Worm (Caenorhabditis elegans) whole organism, young adult: Measurements from ENCODE around the gene F19G12.11.

Source experiments
- B0035.1 ChIP-seq: sonication (generic microtip); optimal IDR thresholded peaks from 2 replicates; lab custom pipeline; 2016; ENCODE audit warnings: missing genetic modification characterization, mild to moderate bottlenecking, missing compliant biosample characterization, missing genotype, missing genetic modification reagents
- F49E8.2 ChIP-seq: sonication (generic microtip); optimal IDR thresholded peaks from 3 replicates; lab custom pipeline; 2017; ENCODE audit warnings: missing genetic modification characterization, mild to moderate bottlenecking, missing compliant biosample characterization, antibody characterized with exemption, moderate library complexity; ENCODE audit not compliant: insufficient read depth
- F52B5.7 ChIP-seq: sonication (generic microtip); optimal IDR thresholded peaks from 2 replicates; lab custom pipeline; 2016; ENCODE audit warnings: mild to moderate bottlenecking, missing genetic modification characterization, missing compliant biosample characterization
- F57C9.4 ChIP-seq: sonication (generic microtip); optimal IDR thresholded peaks from 2 replicates; lab custom pipeline; 2017; ENCODE audit warnings: mild to moderate bottlenecking, missing genetic modification characterization, missing compliant biosample characterization
- K12H6.12 ChIP-seq: fragments of 200-800 bp; sonication (Bioruptor generic); optimal IDR thresholded peaks from 2 replicates; lab custom pipeline; 2018; ENCODE audit warnings: mild to moderate bottlenecking, missing genetic modification characterization, missing compliant biosample characterization
- T26A5.8 ChIP-seq: sonication (generic microtip); optimal IDR thresholded peaks from 2 replicates; lab custom pipeline; 2016; ENCODE audit warnings: missing genetic modification characterization, missing compliant biosample characterization
- Y56A3A.18 ChIP-seq: fragments of 200-800 bp; sonication (Bioruptor generic); IDR thresholded peaks from 2 replicates; pipeline ENCODE4 v1.3.6; 2022; ENCODE audit warnings: missing genetic modification reagents, missing genetic modification characterization, missing compliant biosample characterization
- Y79H2A.3 ChIP-seq: fragments of 200-800 bp; sonication (Bioruptor generic); conservative IDR thresholded peaks from 2 replicates; pipeline ENCODE4 v1.3.6; 2022; ENCODE audit warnings: missing genetic modification reagents, missing genetic modification characterization, missing compliant biosample characterization
- ZK185.1 ChIP-seq: sonication (generic microtip); optimal IDR thresholded peaks from 2 replicates; lab custom pipeline; 2016; ENCODE audit warnings: mild to moderate bottlenecking, missing genetic modification characterization, missing compliant biosample characterization; ENCODE audit not compliant: poor library complexity, severe bottlenecking
- ama-1 ChIP-seq, 3 experiments: fragments of 150-350 bp in 1 of 3; sonication (generic microtip) in 2 of 3; optimal IDR thresholded peaks; 2 replicates each; lab custom pipeline; 2014 to 2018; ENCODE audit warnings: missing biosample characterization in 2 of 3, missing genetic modification characterization in 2 of 3, missing genetic modification reagents in 2 of 3
- aptf-3 ChIP-seq: fragments of 200-800 bp; sonication (Bioruptor generic); IDR thresholded peaks from 2 replicates; pipeline ENCODE4 v1.3.6; 2022; ENCODE audit warnings: missing genetic modification characterization, missing compliant biosample characterization
- attf-3 ChIP-seq: fragments of 200-800 bp; sonication (Bioruptor generic); conservative IDR thresholded peaks from 2 replicates; pipeline ENCODE4 v1.3.6; 2022; ENCODE audit warnings: missing genetic modification reagents, missing genetic modification characterization, missing compliant biosample characterization
- attf-5 ChIP-seq: fragments of 200-800 bp; sonication (Bioruptor generic); optimal IDR thresholded peaks from 2 replicates; lab custom pipeline; 2018; ENCODE audit warnings: mild to moderate bottlenecking, missing genetic modification characterization, missing compliant biosample characterization
- bed-2 ChIP-seq: fragments of 200-800 bp; sonication (Bioruptor generic); IDR thresholded peaks from 2 replicates; pipeline ENCODE4 v1.3.6; 2022; ENCODE audit warnings: missing genetic modification reagents, missing genetic modification characterization, missing compliant biosample characterization
- cebp-1 ChIP-seq, 2 experiments: fragments of 200-800 bp in 1 of 2; sonication (Bioruptor generic) in 1 of 2; sonication (generic microtip) in 1 of 2; IDR thresholded peaks in 1 of 2; optimal IDR thresholded peaks in 1 of 2; 2 replicates each; pipeline versions ENCODE4 v1.3.6 to Lab custom; 2017 to 2022; ENCODE audit warnings: missing compliant biosample characterization in 2 of 2, missing genetic modification characterization in 2 of 2, mild to moderate bottlenecking in 1 of 2, missing genetic modification reagents in 1 of 2, moderate library complexity in 1 of 2
- ceh-100 ChIP-seq: fragments of 200-800 bp; sonication (Bioruptor generic); IDR thresholded peaks from 2 replicates; pipeline ENCODE4 v1.3.6; 2022; ENCODE audit warnings: missing genetic modification reagents, missing genetic modification characterization, missing compliant biosample characterization
- ceh-27 ChIP-seq: fragments of 200-800 bp; sonication (Bioruptor generic); optimal IDR thresholded peaks from 2 replicates; lab custom pipeline; 2018; ENCODE audit warnings: mild to moderate bottlenecking, missing genetic modification characterization, moderate library complexity, missing compliant biosample characterization
- ceh-40 ChIP-seq: fragments of 200-800 bp; sonication (Bioruptor generic); IDR thresholded peaks from 2 replicates; pipeline ENCODE4 v1.3.6; 2022; ENCODE audit warnings: missing genetic modification characterization, missing compliant biosample characterization
- ceh-91 ChIP-seq: fragments of 200-800 bp; sonication (Bioruptor generic); IDR thresholded peaks from 2 replicates; pipeline ENCODE4 v1.3.6; 2022; ENCODE audit warnings: missing genetic modification reagents, missing genetic modification characterization, missing compliant biosample characterization
- dox-1 ChIP-seq: fragments of 200-800 bp; sonication (Bioruptor generic); IDR thresholded peaks from 2 replicates; pipeline ENCODE4 v1.3.6; 2022; ENCODE audit warnings: missing genetic modification reagents, missing genetic modification characterization, missing compliant biosample characterization
- dpff-1 ChIP-seq: sonication (generic microtip); optimal IDR thresholded peaks from 2 replicates; lab custom pipeline; 2017; ENCODE audit warnings: mild to moderate bottlenecking, missing genetic modification characterization, missing compliant biosample characterization
- ekl-4 ChIP-seq: fragments of 200-800 bp; sonication (Bioruptor generic); IDR thresholded peaks from 2 replicates; pipeline ENCODE4 v1.3.6; 2022; ENCODE audit warnings: missing genetic modification reagents, missing genetic modification characterization, missing compliant biosample characterization
- gei-17 ChIP-seq: fragments of 200-800 bp; sonication (Bioruptor generic); optimal IDR thresholded peaks from 2 replicates; lab custom pipeline; 2018; ENCODE audit warnings: mild to moderate bottlenecking, missing genetic modification characterization, missing compliant biosample characterization
- hlh-12 ChIP-seq: sonication (generic microtip); optimal IDR thresholded peaks from 2 replicates; lab custom pipeline; 2016; ENCODE audit warnings: missing genetic modification characterization, missing compliant biosample characterization
- hlh-26 ChIP-seq: fragments of 200-800 bp; sonication (Bioruptor generic); conservative IDR thresholded peaks from 2 replicates; pipeline ENCODE4 v1.3.6; 2022; ENCODE audit warnings: missing genetic modification reagents, missing genetic modification characterization, missing compliant biosample characterization
- let-607 ChIP-seq, 2 experiments: fragments of 200-800 bp in 1 of 2; sonication (Bioruptor generic) in 1 of 2; sonication (generic microtip) in 1 of 2; optimal IDR thresholded peaks; 2 replicates each; lab custom pipeline; 2016 to 2018; ENCODE audit warnings: mild to moderate bottlenecking in 2 of 2, missing compliant biosample characterization in 2 of 2, missing genetic modification characterization in 2 of 2, moderate library complexity in 2 of 2, missing genotype in 1 of 2
- lin-35 ChIP-seq, 3 experiments: fragments of 150-350 bp in 2 of 3; sonication (generic microtip) in 1 of 3; optimal IDR thresholded peaks; 2 replicates each; lab custom pipeline; 2014 to 2018; ENCODE audit warnings: missing biosample characterization in 3 of 3, missing genetic modification characterization in 3 of 3, missing genetic modification reagents in 3 of 3
- lin-54 ChIP-seq: fragments of 200-800 bp; sonication (Bioruptor generic); optimal IDR thresholded peaks from 2 replicates; lab custom pipeline; 2018; ENCODE audit warnings: mild to moderate bottlenecking, missing genetic modification characterization, missing compliant biosample characterization
- lir-1 ChIP-seq: fragments of 200-800 bp; sonication (Bioruptor generic); conservative IDR thresholded peaks from 2 replicates; pipeline ENCODE4 v1.3.6; 2022; ENCODE audit warnings: missing genetic modification reagents, missing genetic modification characterization, missing compliant biosample characterization
- lsy-27 ChIP-seq: sonication (generic microtip); optimal IDR thresholded peaks from 2 replicates; lab custom pipeline; 2017; ENCODE audit warnings: missing genetic modification characterization, mild to moderate bottlenecking, missing compliant biosample characterization, antibody characterized with exemption, missing genotype, borderline replicate concordance; ENCODE audit not compliant: insufficient read depth
- madf-6 ChIP-seq: fragments of 200-800 bp; sonication (Bioruptor generic); IDR thresholded peaks from 2 replicates; pipeline ENCODE4 v1.3.6; 2022; ENCODE audit warnings: missing genetic modification reagents, missing genetic modification characterization, missing compliant biosample characterization
- mcd-1 ChIP-seq: fragments of 200-800 bp; sonication (Bioruptor generic); IDR thresholded peaks from 2 replicates; pipeline ENCODE4 v1.3.6; 2022; ENCODE audit warnings: missing genetic modification reagents, missing genetic modification characterization, missing compliant biosample characterization
- mxl-1 ChIP-seq: sonication (generic microtip); optimal IDR thresholded peaks from 2 replicates; lab custom pipeline; 2016; ENCODE audit warnings: missing genetic modification characterization, missing compliant biosample characterization
- nhr-80 ChIP-seq: sonication (generic microtip); optimal IDR thresholded peaks from 2 replicates; lab custom pipeline; 2016; ENCODE audit warnings: missing genetic modification characterization, missing compliant biosample characterization
- pha-4 ChIP-seq: fragments of 150-350 bp; sonication (generic microtip); optimal IDR thresholded peaks from 2 replicates; lab custom pipeline; 2014; ENCODE audit warnings: missing biosample characterization, missing genetic modification reagents, missing genetic modification characterization
- sdz-38 ChIP-seq: sonication (generic microtip); optimal IDR thresholded peaks from 2 replicates; lab custom pipeline; 2016; ENCODE audit warnings: missing genotype, missing genetic modification characterization, missing compliant biosample characterization
- sea-2 ChIP-seq: fragments of 200-800 bp; sonication (Bioruptor generic); IDR thresholded peaks from 2 replicates; pipeline ENCODE4 v1.3.6; 2022; ENCODE audit warnings: missing genetic modification characterization, missing compliant biosample characterization
- snpc-1.3 ChIP-seq: sonication (generic microtip); optimal IDR thresholded peaks from 2 replicates; lab custom pipeline; 2017; ENCODE audit warnings: missing genetic modification characterization, mild to moderate bottlenecking, missing compliant biosample characterization, antibody characterized with exemption, moderate library complexity, missing genotype, missing genetic modification reagents; ENCODE audit not compliant: insufficient read depth
- snpc-3.4 ChIP-seq: sonication (generic microtip); optimal IDR thresholded peaks from 2 replicates; lab custom pipeline; 2017; ENCODE audit warnings: missing genetic modification characterization, mild to moderate bottlenecking, missing compliant biosample characterization, antibody characterized with exemption, moderate library complexity, missing genotype, missing genetic modification reagents
- snpc-4 ChIP-seq, 5 experiments: fragments of 150-350 bp in 1 of 5; sonication (generic microtip) in 4 of 5; optimal IDR thresholded peaks; 2 replicates each; lab custom pipeline; 2014 to 2018; ENCODE audit warnings: missing genetic modification characterization in 5 of 5, missing biosample characterization in 3 of 5, antibody characterized with exemption in 2 of 5, mild to moderate bottlenecking in 2 of 5, missing compliant biosample characterization in 2 of 5, missing genotype in 2 of 5, moderate library complexity in 2 of 5, missing genetic modification reagents in 1 of 5
- somi-1 ChIP-seq: fragments of 200-800 bp; sonication (Bioruptor generic); optimal IDR thresholded peaks from 2 replicates; lab custom pipeline; 2018; ENCODE audit warnings: mild to moderate bottlenecking, missing genetic modification characterization, missing compliant biosample characterization
- tbx-9 ChIP-seq: sonication (generic microtip); optimal IDR thresholded peaks from 2 replicates; lab custom pipeline; 2016; ENCODE audit warnings: borderline replicate concordance, missing genetic modification characterization, inconsistent platforms, missing compliant biosample characterization
- ztf-18 ChIP-seq: sonication (generic microtip); optimal IDR thresholded peaks from 2 replicates; lab custom pipeline; 2016; ENCODE audit warnings: missing genotype, mild to moderate bottlenecking, missing genetic modification characterization, missing compliant biosample characterization
- ztf-3 ChIP-seq: fragments of 200-800 bp; sonication (Bioruptor generic); optimal IDR thresholded peaks from 2 replicates; lab custom pipeline; 2018; ENCODE audit warnings: mild to moderate bottlenecking, missing genetic modification characterization, missing compliant biosample characterization
- ztf-6 ChIP-seq: fragments of 200-800 bp; sonication (Bioruptor generic); IDR thresholded peaks from 2 replicates; pipeline ENCODE4 v1.3.6; 2022; ENCODE audit warnings: missing genetic modification reagents, missing genetic modification characterization, missing compliant biosample characterization

The F19G12.11 gene

DNA sequence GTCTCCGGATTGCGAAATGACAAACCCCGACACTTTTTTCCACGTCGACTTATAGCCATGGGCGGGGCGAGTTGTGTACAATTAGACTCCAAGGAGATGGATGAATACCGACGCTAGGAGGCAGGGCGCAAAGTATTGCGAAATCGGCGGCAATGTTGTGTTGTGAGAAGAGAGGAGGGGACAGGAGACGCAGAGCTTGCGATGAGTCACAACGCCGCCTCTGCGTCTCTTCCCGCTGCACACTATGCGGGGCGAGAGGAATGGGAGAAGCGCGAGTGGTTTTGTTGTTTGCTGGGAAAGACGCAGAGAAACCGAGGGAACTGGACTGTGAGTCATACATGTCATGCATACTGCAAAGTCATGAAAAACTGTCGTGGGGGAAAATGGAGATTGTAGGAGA is 28.1 kb upstream of the F19G12.11 start (continued):
- TF ChIP-seq F52B5.7, result peak; percentile 67
- TF ChIP-seq sea-2 (GFP tag; lab: Robert Waterston, UW), result no peak
- TF ChIP-seq pha-4, result peak; percentile 55
- TF ChIP-seq lin-35 (GFP tag; optimal IDR thresholded peaks at IDR 0.05; lab: Kevin White, UChicago), result peak in 1 of 3 experiments; percentile 69
- peak; percentile 34 for TF ChIP-seq lin-54 (GFP tag; lab: Kevin White, UChicago)
- TF ChIP-seq snpc-4 (GFP tag; optimal IDR thresholded peaks at IDR 0.05; lab: Kevin White, UChicago), result no peak
- peak in 2 of 4 experiments; percentile 52 for TF ChIP-seq snpc-4 (tag; optimal IDR thresholded peaks at IDR 0.05; lab: Kevin White, UChicago)
- TF ChIP-seq ceh-27, result peak; percentile 87
- no peak for TF ChIP-seq ama-1 (optimal IDR thresholded peaks at IDR 0.05; lab: Kevin White, UChicago)
- TF ChIP-seq ama-1 (GFP tag; optimal IDR thresholded peaks at IDR 0.05; lab: Kevin White, UChicago), result no peak
- TF ChIP-seq lir-1 (GFP tag; lab: Robert Waterston, UW), result peak; percentile 50
- TF ChIP-seq aptf-3 (GFP tag; lab: Robert Waterston, UW), result no peak
- TF ChIP-seq mxl-1, result no peak
- TF ChIP-seq nhr-80 (tag; lab: Kevin White, UChicago), result peak; percentile 86
- no peak for TF ChIP-seq lsy-27
- peak; percentile 42 for TF ChIP-seq ztf-18
- TF ChIP-seq somi-1 (GFP tag; lab: Kevin White, UChicago), result peak; percentile 83
- TF ChIP-seq K12H6.12 (tag; lab: Kevin White, UChicago), result peak; percentile 93
- TF ChIP-seq gei-17 (GFP tag; lab: Kevin White, UChicago), result peak; percentile 84
- peak; percentile 77 for TF ChIP-seq mcd-1 (GFP tag; lab: Robert Waterston, UW)
- TF ChIP-seq hlh-12 (tag; lab: Kevin White, UChicago), result no peak
- TF ChIP-seq attf-5, result peak; percentile 93
- TF ChIP-seq ztf-6 (GFP tag; lab: Robert Waterston, UW), result no peak
- no peak for TF ChIP-seq dpff-1 (tag; lab: Kevin White, UChicago)
- TF ChIP-seq madf-6 (GFP tag; lab: Robert Waterston, UW), result 0 out of 2 replicates have a peak, but pooled peaks have one; percentile 28
- no peak for TF ChIP-seq snpc-1.3 (tag; lab: Kevin White, UChicago)
- TF ChIP-seq Y79H2A.3 (GFP tag; lab: Robert Waterston, UW), result no peak
- TF ChIP-seq bed-2 (GFP tag; lab: Robert Waterston, UW), result peak; percentile 65; the same call in 1 of the 2 replicates
- TF ChIP-seq tbx-9 (tag; lab: Kevin White, UChicago), result no peak
- 0 out of 2 replicates have a peak, but pooled peaks have one; percentile 13 for TF ChIP-seq ceh-91 (GFP tag; lab: Robert Waterston, UW)
- TF ChIP-seq ceh-100 (GFP tag; lab: Robert Waterston, UW), result no peak
- TF ChIP-seq F49E8.2 (tag; lab: Kevin White, UChicago), result no peak
- TF ChIP-seq B0035.1 (tag; lab: Kevin White, UChicago), result peak; percentile 3
- peak; percentile 72; the same call in 1 of the 2 replicates for TF ChIP-seq ekl-4 (GFP tag; lab: Robert Waterston, UW)
- TF ChIP-seq ZK185.1 (tag; lab: Kevin White, UChicago), result peak; percentile 59
- peak; percentile 100 for TF ChIP-seq cebp-1 (GFP tag; IDR thresholded peaks at IDR 0.05; lab: Robert Waterston, UW)
- no peak for TF ChIP-seq cebp-1 (tag; optimal IDR thresholded peaks at IDR 0.05; lab: Kevin White, UChicago)
- peak; percentile 93 for TF ChIP-seq dox-1
- no peak for TF ChIP-seq ztf-3 (GFP tag; lab: Kevin White, UChicago)
- peak; percentile 62 to 80 for TF ChIP-seq let-607 (tag; optimal IDR thresholded peaks at IDR 0.05; lab: Kevin White, UChicago)
- no peak for TF ChIP-seq snpc-3.4 (tag; lab: Kevin White, UChicago)
- TF ChIP-seq ceh-40 (GFP tag; lab: Robert Waterston, UW), result no peak
- no peak for TF ChIP-seq hlh-26 (GFP tag; lab: Robert Waterston, UW)
- peak; percentile 50; the same call in 1 of the 2 replicates for TF ChIP-seq attf-3 (GFP tag; lab: Robert Waterston, UW)
- no peak for TF ChIP-seq F57C9.4 (tag; lab: Kevin White, UChicago)
- TF ChIP-seq T26A5.8 (tag; lab: Kevin White, UChicago), result no peak
- TF ChIP-seq sdz-38, result no peak
- peak; percentile 54 for TF ChIP-seq Y56A3A.18 (GFP tag; lab: Robert Waterston, UW)
